Fruit fly (Drosophila melanogaster): Measurements from ENCODE around the gene Tgs1.

Gene Tgs1

DNA sequence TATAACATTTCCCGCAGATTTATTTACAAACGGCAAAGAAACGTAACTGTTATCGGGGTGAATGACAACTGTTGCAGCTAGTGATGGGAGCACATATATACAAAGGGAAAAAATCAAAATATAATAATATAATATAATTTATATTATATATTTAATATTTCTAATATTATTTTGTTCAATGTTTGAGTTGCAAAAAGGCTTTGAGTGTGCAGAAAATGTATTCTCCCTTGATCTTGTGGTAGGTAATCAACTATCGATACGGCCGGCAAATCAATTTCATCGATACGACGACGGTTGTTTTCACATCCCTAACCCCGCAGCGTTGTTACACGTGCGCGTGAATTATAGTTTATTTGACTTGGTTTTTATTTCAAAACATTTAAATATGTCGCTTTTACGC lies 31.9 kb upstream of the Tgs1 start, which contains the start of the genes mTerf5 and Non3 (continued):
- TF ChIP-seq CG17612 (GFP tag; IDR thresholded peaks at IDR 0.05) (no peak), C15 (GFP tag; IDR thresholded peaks at IDR 0.05) (no peak), Sox100B (GFP tag; optimal IDR thresholded peaks at IDR 0.05) (peak; percentile 5), CG2199 (GFP tag; IDR thresholded peaks at IDR 0.05) (no peak), zen (tag; optimal IDR thresholded peaks at IDR 0.05) (peak; percentile 67), CG5245 (GFP tag; optimal IDR thresholded peaks at IDR 0.05) (no peak), Fer3 (tag; optimal IDR thresholded peaks at IDR 0.05) (peak; percentile 42), lilli (GFP tag; optimal IDR thresholded peaks at IDR 0.05) (peak; percentile 61), ems (GFP tag; optimal IDR thresholded peaks at IDR 0.05) (no peak), CG17359 (tag; optimal IDR thresholded peaks at IDR 0.05) (peak; percentile 38), jumu (GFP tag; optimal IDR thresholded peaks at IDR 0.05) (peak; percentile 23), unc-4 (GFP tag; IDR thresholded peaks at IDR 0.05; ENCODE audit: partially characterized antibody) (peak; percentile 90), zen2 (GFP tag; IDR thresholded peaks at IDR 0.05; ENCODE audit: partially characterized antibody) (peak; percentile 83; the same call in 2 of the 3 replicates), CG30403 (GFP tag; optimal IDR thresholded peaks at IDR 0.05) (peak; percentile 61), Gug (GFP tag; IDR thresholded peaks at IDR 0.05) (peak; percentile 56; the same call in 2 of the 4 replicates), tup (GFP tag; optimal IDR thresholded peaks at IDR 0.05) (no peak), dpn (GFP tag; optimal IDR thresholded peaks at IDR 0.05) (peak; percentile 2 to 73), gcm (GFP tag; optimal IDR thresholded peaks at IDR 0.05) (peak; percentile 73), CG6689 (GFP tag; IDR thresholded peaks at IDR 0.05) (peak; percentile 57), Hmr (GFP tag; optimal IDR thresholded peaks at IDR 0.05) (peak; percentile 60), YL-1 (GFP tag; optimal IDR thresholded peaks at IDR 0.05) (peak; percentile 50), CG11398 (GFP tag; optimal IDR thresholded peaks at IDR 0.05) (no peak), pfk (GFP tag; optimal IDR thresholded peaks at IDR 0.05) (no peak), CG7839 (tag; optimal IDR thresholded peaks at IDR 0.05) (peak; percentile 63), row (GFP tag; IDR thresholded peaks at IDR 0.05) (peak; percentile 89), bowl (GFP tag; IDR thresholded peaks at IDR 0.05) (no peak), hkb (optimal IDR thresholded peaks at IDR 0.05) (no peak), hkb (GFP tag; IDR thresholded peaks at IDR 0.05) (peak; percentile 66), bab2 (GFP tag; optimal IDR thresholded peaks at IDR 0.05) (peak; percentile 38), CG12155 (GFP tag; optimal IDR thresholded peaks at IDR 0.05) (peak; percentile 55), Dp (GFP tag; optimal IDR thresholded peaks at IDR 0.05) (peak; percentile 31), cwo (GFP tag; optimal IDR thresholded peaks at IDR 0.05) (peak; percentile 70), Sin3A (optimal IDR thresholded peaks at IDR 0.05) (no peak), esg (GFP tag; conservative IDR thresholded peaks at IDR 0.05) (peak; percentile 55), ac (GFP tag; optimal IDR thresholded peaks at IDR 0.05) (no peak), B-H1 (GFP tag; IDR thresholded peaks at IDR 0.05) (no peak), CG17912 (GFP tag; optimal IDR thresholded peaks at IDR 0.05) (peak; percentile 22), crc (GFP tag; optimal IDR thresholded peaks at IDR 0.05) (no peak), tna (GFP tag; IDR thresholded peaks at IDR 0.05; ENCODE audit: partially characterized antibody) (peak; percentile 52; the same call in 1 of the 2 replicates), B-H2 (GFP tag; optimal IDR thresholded peaks at IDR 0.05) (peak; percentile 70), CG6272 (GFP tag; IDR thresholded peaks at IDR 0.05) (peak; percentile 62), Dref (GFP tag; IDR thresholded peaks at IDR 0.05) (peak; percentile 77), lov (optimal IDR thresholded peaks at IDR 0.05) (no peak), lov (GFP tag; IDR thresholded peaks at IDR 0.05) (no peak), CG11504 (tag; optimal IDR thresholded peaks at IDR 0.05) (peak; percentile 69), chm (GFP tag; IDR thresholded peaks at IDR 0.05) (no peak), CG15269 (tag; optimal IDR thresholded peaks at IDR 0.05) (peak; percentile 63), Xrp1 (GFP tag; IDR thresholded peaks at IDR 0.05) (peak; percentile 73), Dip3 (GFP tag; optimal IDR thresholded peaks at IDR 0.05) (peak; percentile 8), CG14441 (GFP tag; IDR thresholded peaks at IDR 0.05) (peak; percentile 50; the same call in 1 of the 2 replicates), CG8281 (tag; optimal IDR thresholded peaks at IDR 0.05) (no peak), CG9932 (GFP tag; IDR thresholded peaks at IDR 0.05) (peak; percentile 73)
